Worm (Caenorhabditis elegans) whole organism, midembryonic: ENCODE data around the gene fmo-3.

Source experiments
- cog-1 ChIP-seq: sonication (generic microtip); optimal IDR thresholded peaks from 2 replicates; lab custom pipeline; 2016; ENCODE audit warnings: missing genetic modification characterization, missing compliant biosample characterization
- klf-2 ChIP-seq: fragments of 200-800 bp; sonication (Bioruptor generic); conservative IDR thresholded peaks from 2 replicates; pipeline ENCODE4 v1.3.6; 2022; ENCODE audit warnings: missing genetic modification reagents, missing genetic modification characterization, missing compliant biosample characterization
- ztf-23 ChIP-seq: fragments of 200-800 bp; sonication (Bioruptor generic); IDR thresholded peaks from 2 replicates; pipeline ENCODE4 v1.3.6; 2022; ENCODE audit warnings: missing genetic modification reagents, missing genetic modification characterization, missing compliant biosample characterization

- TF ChIP-seq klf-2: no peak
- no peak for TF ChIP-seq cog-1 (tag; lab: Kevin White, UChicago)
- TF ChIP-seq ztf-23 (GFP tag; lab: Robert Waterston, UW): no peak
Observed at ce11 chrIII:10714541-10714940, 20.1 kb downstream of the fmo-3 start.
